Worm (Caenorhabditis elegans): ENCODE measurements around the gene ZC449.2.
A peak's percentile ranks its signal among the peaks of the same experiment; 100 is the strongest.

The ZC449.2 gene

ce11 chrX:4971427-4971826 is 49.7 kb upstream of the ZC449.2 start (continued):
- TF ChIP-seq pax-1 (tag; optimal IDR thresholded peaks at IDR 0.05) (no peak), nhr-11 (tag; optimal IDR thresholded peaks at IDR 0.05) (no peak), zip-5 (tag; optimal IDR thresholded peaks at IDR 0.05) (no peak), tbx-2 (tag; optimal IDR thresholded peaks at IDR 0.05) (peak; percentile 69), ceh-31 (tag; optimal IDR thresholded peaks at IDR 0.05) (peak; percentile 43), sox-2 (GFP tag; IDR thresholded peaks at IDR 0.05) (no peak), ref-2 (tag; optimal IDR thresholded peaks at IDR 0.05) (peak; percentile 47)

- peak; percentile 38 for TF ChIP-seq unc-55 (GFP tag; optimal IDR thresholded peaks at IDR 0.05)
- no peak for TF ChIP-seq sox-4 (tag; optimal IDR thresholded peaks at IDR 0.05)
- TF ChIP-seq eyg-1 (tag; optimal IDR thresholded peaks at IDR 0.05): peak; percentile 6
These were observed 49.0 kb upstream of the ZC449.2 start for ce11 chrX:4972039-4972581.

- no peak for TF ChIP-seq K09A11.1 (tag; optimal IDR thresholded peaks at IDR 0.05; ENCODE audit: insufficient read depth)
- no peak for TF ChIP-seq npax-4 (tag; optimal IDR thresholded peaks at IDR 0.05)
- no peak for TF ChIP-seq pag-3 (tag; optimal IDR thresholded peaks at IDR 0.05; ENCODE audit: borderline replicate concordance)
- TF ChIP-seq ceh-48 (tag; optimal IDR thresholded peaks at IDR 0.05): no peak
- TF ChIP-seq ahr-1 (tag; optimal IDR thresholded peaks at IDR 0.05): no peak
- no peak for TF ChIP-seq unc-3 (GFP tag; conservative IDR thresholded peaks at IDR 0.05)
- no peak for TF ChIP-seq unc-3 (tag; optimal IDR thresholded peaks at IDR 0.05)
These were observed 46.6 kb upstream of the ZC449.2 start for ce11 chrX:4974486-4974885.

- TF ChIP-seq che-1 (tag; optimal IDR thresholded peaks at IDR 0.05) (no peak), pha-4 (tag; optimal IDR thresholded peaks at IDR 0.05) (no peak), fax-1 (tag; optimal IDR thresholded peaks at IDR 0.05) (no peak), fkh-10 (GFP tag; optimal IDR thresholded peaks at IDR 0.05) (no peak), pros-1 (tag; optimal IDR thresholded peaks at IDR 0.05) (no peak), mec-3 (tag; optimal IDR thresholded peaks at IDR 0.05; ENCODE audit: borderline replicate concordance) (no peak), ets-4 (tag; optimal IDR thresholded peaks at IDR 0.05) (no peak)
These were observed 44.6 kb upstream of the ZC449.2 start, which contains the start of gene lfi-1 for ce11 chrX:4976530-4976929. Gene lfi-1, plus strand, starts transcription at chrX:4976830.

- TF ChIP-seq lim-6 (tag; optimal IDR thresholded peaks at IDR 0.05) (no peak), unc-42 (tag; optimal IDR thresholded peaks at IDR 0.05) (peak; percentile 48), sdc-2 (tag; optimal IDR thresholded peaks at IDR 0.05) (peak; percentile 75)
These were observed 43.0 kb upstream of the ZC449.2 start for ce11 chrX:4978103-4978502.

ce11 chrX:4979060-4979459 is 42.0 kb upstream of the ZC449.2 start:
- TF ChIP-seq gmeb-2 (tag; optimal IDR thresholded peaks at IDR 0.05) (no peak), C08G9.2 (tag; optimal IDR thresholded peaks at IDR 0.05) (no peak), elt-2 (tag; optimal IDR thresholded peaks at IDR 0.05) (no peak), pqm-1 (tag; optimal IDR thresholded peaks at IDR 0.05) (no peak)

- TF ChIP-seq hlh-8 (tag; optimal IDR thresholded peaks at IDR 0.05): no peak
- no peak for TF ChIP-seq ceh-31 (tag; optimal IDR thresholded peaks at IDR 0.05)
- no peak for TF ChIP-seq ceh-19 (GFP tag; optimal IDR thresholded peaks at IDR 0.05)
- no peak for TF ChIP-seq mec-3 (tag; optimal IDR thresholded peaks at IDR 0.05; ENCODE audit: borderline replicate concordance)
- TF ChIP-seq ahr-1 (tag; optimal IDR thresholded peaks at IDR 0.05): no peak
- TF ChIP-seq ceh-22 (tag; optimal IDR thresholded peaks at IDR 0.05): no peak
- TF ChIP-seq T23F11.4 (GFP tag; optimal IDR thresholded peaks at IDR 0.05): no peak
- TF ChIP-seq fkh-6 (tag; optimal IDR thresholded peaks at IDR 0.05): no peak
- no peak for TF ChIP-seq ets-4 (tag; optimal IDR thresholded peaks at IDR 0.05)
- no peak for TF ChIP-seq sdc-2 (tag; optimal IDR thresholded peaks at IDR 0.05)
- TF ChIP-seq ceh-24 (tag; optimal IDR thresholded peaks at IDR 0.05): no peak
- no peak for TF ChIP-seq ref-2 (tag; optimal IDR thresholded peaks at IDR 0.05)
- no peak for TF ChIP-seq fkh-10 (GFP tag; optimal IDR thresholded peaks at IDR 0.05)
- TF ChIP-seq pax-1 (tag; optimal IDR thresholded peaks at IDR 0.05): no peak
- TF ChIP-seq ceh-2 (tag; optimal IDR thresholded peaks at IDR 0.05): no peak
- TF ChIP-seq rnt-1 (tag; optimal IDR thresholded peaks at IDR 0.05): no peak
These were observed 40.0 kb upstream of the ZC449.2 start for ce11 chrX:4981059-4981458.

Measured in whole organism, late embryonic.